Fruit fly (Drosophila melanogaster) whole organism, embryonic: ENCODE measurements around the gene CG44437.

ENCODE experiments used
- Aef1 ChIP-seq: fragments of 200-800 bp; sonication (Bioruptor generic); IDR thresholded peaks from 3 replicates; pipeline ENCODE4 v1.3.6; 2022; ENCODE audit warnings: missing biosample characterization, missing genetic modification characterization
- CG10267 ChIP-seq: fragments of 200-800 bp; sonication (Bioruptor generic); optimal IDR thresholded peaks from 2 replicates; lab custom pipeline; 2018; ENCODE audit warnings: missing biosample characterization, mild to moderate bottlenecking, missing genetic modification characterization, moderate library complexity
- CG12104 ChIP-seq: fragments of 200-800 bp; sonication (Bioruptor generic); optimal IDR thresholded peaks from 3 replicates; lab custom pipeline; 2016; ENCODE audit warnings: missing biosample characterization, missing genetic modification characterization
- CG12236 ChIP-seq: fragments of 200-800 bp; sonication (Bioruptor generic); optimal IDR thresholded peaks from 2 replicates; lab custom pipeline; 2016; ENCODE audit warnings: missing biosample characterization, missing genetic modification characterization
- CG13624 ChIP-seq: fragments of 200-800 bp; sonication (Bioruptor generic); optimal IDR thresholded peaks from 2 replicates; lab custom pipeline; 2016; ENCODE audit warnings: missing biosample characterization, missing genetic modification characterization
- CG1603 ChIP-seq: fragments of 200-800 bp; sonication (Bioruptor generic); optimal IDR thresholded peaks from 2 replicates; lab custom pipeline; 2019; ENCODE audit warnings: missing biosample characterization, mild to moderate bottlenecking, missing genetic modification characterization, moderate library complexity
- CG17328 ChIP-seq: fragments of 200-800 bp; sonication (Bioruptor generic); IDR thresholded peaks from 2 replicates; pipeline ENCODE4 v1.3.6; 2022; ENCODE audit warnings: missing biosample characterization, missing genetic modification characterization
- CG17385 ChIP-seq: fragments of 200-800 bp; sonication (Bioruptor generic); optimal IDR thresholded peaks from 3 replicates; lab custom pipeline; 2018; ENCODE audit warnings: missing biosample characterization, mild to moderate bottlenecking, missing genetic modification characterization
- CG18764 ChIP-seq: fragments of 200-800 bp; sonication (Bioruptor generic); optimal IDR thresholded peaks from 3 replicates; lab custom pipeline; 2016; ENCODE audit warnings: missing biosample characterization, missing genetic modification characterization
- CG2120 ChIP-seq: fragments of 200-800 bp; sonication (Bioruptor generic); optimal IDR thresholded peaks from 3 replicates; lab custom pipeline; 2016; ENCODE audit warnings: missing biosample characterization, missing genetic modification characterization
- CG2199 ChIP-seq: fragments of 200-800 bp; sonication (Bioruptor generic); IDR thresholded peaks from 3 replicates; pipeline ENCODE4 v1.3.6; 2022; ENCODE audit warnings: missing biosample characterization, missing genetic modification characterization
- CG2712 ChIP-seq: fragments of 200-800 bp; optimal IDR thresholded peaks from 3 replicates; lab custom pipeline; 2019; ENCODE audit warnings: missing biosample characterization, mild to moderate bottlenecking, missing genetic modification characterization, moderate library complexity
- CG2889 ChIP-seq: fragments of 200-800 bp; sonication (Bioruptor generic); IDR thresholded peaks from 3 replicates; pipeline ENCODE4 v1.3.6; 2022; ENCODE audit warnings: missing biosample characterization, missing genetic modification characterization
- CG31441 ChIP-seq: fragments of 200-800 bp; sonication (Bioruptor generic); IDR thresholded peaks from 2 replicates; pipeline ENCODE4 v1.3.6; 2022; ENCODE audit warnings: missing biosample characterization, missing genetic modification characterization
- CG3407 ChIP-seq: fragments of 200-800 bp; sonication (Bioruptor generic); optimal IDR thresholded peaks from 2 replicates; lab custom pipeline; 2018; ENCODE audit warnings: missing biosample characterization, mild to moderate bottlenecking, missing genetic modification characterization
- CG3838 ChIP-seq: fragments of 200-800 bp; sonication (Bioruptor generic); optimal IDR thresholded peaks from 3 replicates; lab custom pipeline; 2016; ENCODE audit warnings: missing biosample characterization, missing genetic modification characterization
- CG8281 ChIP-seq: fragments of 200-800 bp; sonication (Bioruptor generic); optimal IDR thresholded peaks from 2 replicates; lab custom pipeline; 2018; ENCODE audit warnings: missing biosample characterization, mild to moderate bottlenecking, missing genetic modification characterization, moderate library complexity
- CG8388 ChIP-seq: fragments of 200-800 bp; sonication (Bioruptor generic); optimal IDR thresholded peaks from 2 replicates; lab custom pipeline; 2019; ENCODE audit warnings: missing biosample characterization, mild to moderate bottlenecking, missing genetic modification characterization, moderate library complexity
- CG8924 ChIP-seq: fragments of 200-800 bp; optimal IDR thresholded peaks from 3 replicates; lab custom pipeline; 2019; ENCODE audit warnings: missing biosample characterization, mild to moderate bottlenecking, missing genetic modification characterization, moderate library complexity
- CG9817 ChIP-seq: fragments of 200-800 bp; sonication (Bioruptor generic); optimal IDR thresholded peaks from 2 replicates; lab custom pipeline; 2018; ENCODE audit warnings: missing biosample characterization, mild to moderate bottlenecking, missing genetic modification characterization, moderate library complexity
- CTCF ChIP-seq: fragments of 200-800 bp; sonication (Bioruptor generic); optimal IDR thresholded peaks from 2 replicates; lab custom pipeline; 2017; ENCODE audit warnings: missing biosample characterization, mild to moderate bottlenecking, missing genetic modification characterization, moderate library complexity
- CoRest ChIP-seq: fragments of 200-800 bp; sonication (Bioruptor generic); optimal IDR thresholded peaks from 3 replicates; lab custom pipeline; 2018; ENCODE audit warnings: missing biosample characterization, mild to moderate bottlenecking, missing genetic modification characterization, moderate library complexity
- CrebB ChIP-seq: fragments of 200-800 bp; sonication (Bioruptor generic); optimal IDR thresholded peaks from 3 replicates; lab custom pipeline; 2018; ENCODE audit warnings: missing biosample characterization, mild to moderate bottlenecking, missing genetic modification characterization
- Dp ChIP-seq: fragments of 200-800 bp; sonication (Bioruptor generic); optimal IDR thresholded peaks from 2 replicates; lab custom pipeline; 2018; ENCODE audit warnings: missing biosample characterization, mild to moderate bottlenecking, missing genetic modification characterization, moderate library complexity
- Eip74EF ChIP-seq, 2 experiments: fragments of 200-800 bp in 1 of 2; fragments of >200 bp in 1 of 2; sonication (Bioruptor generic) in 1 of 2; optimal IDR thresholded peaks; 2 replicates each; lab custom pipeline; 2017 to 2019; ENCODE audit warnings: missing biosample characterization in 2 of 2, missing genetic modification characterization in 2 of 2, mild to moderate bottlenecking in 1 of 2, moderate library complexity in 1 of 2
- Fer2 ChIP-seq: fragments of 200-800 bp; sonication (Bioruptor generic); optimal IDR thresholded peaks from 2 replicates; lab custom pipeline; 2018; ENCODE audit warnings: missing biosample characterization, mild to moderate bottlenecking, missing genetic modification characterization, moderate library complexity
- H2.0 ChIP-seq: fragments of 200-800 bp; sonication (Bioruptor generic); IDR thresholded peaks from 2 replicates; pipeline ENCODE4 v1.3.6; 2022; ENCODE audit warnings: missing biosample characterization, missing genetic modification characterization
- HLH3B ChIP-seq: fragments of 200-800 bp; sonication (Bioruptor generic); IDR thresholded peaks from 2 replicates; pipeline ENCODE4 v1.3.6; 2022; ENCODE audit warnings: missing biosample characterization, missing genetic modification characterization
- Hr51 ChIP-seq, 2 experiments: fragments of 200-800 bp; sonication (Bioruptor generic); optimal IDR thresholded peaks; 2 replicates in 1 of 2; 3 replicates in 1 of 2; lab custom pipeline; 2016 to 2018; ENCODE audit warnings: missing biosample characterization in 2 of 2, missing genetic modification characterization in 2 of 2, mild to moderate bottlenecking in 1 of 2, moderate library complexity in 1 of 2
- Mad ChIP-seq: fragments of 200-800 bp; sonication (Bioruptor generic); optimal IDR thresholded peaks from 2 replicates; lab custom pipeline; 2016; ENCODE audit warnings: missing biosample characterization, missing genetic modification characterization
- NK7.1 ChIP-seq: fragments of 200-800 bp; sonication (Bioruptor generic); optimal IDR thresholded peaks from 3 replicates; lab custom pipeline; 2016; ENCODE audit warnings: missing biosample characterization, missing genetic modification characterization
- Oaz ChIP-seq: fragments of 200-800 bp; sonication (Bioruptor generic); IDR thresholded peaks from 2 replicates; pipeline ENCODE4 v1.3.6; 2022; ENCODE audit warnings: missing biosample characterization, missing genetic modification characterization
- PHDP ChIP-seq: fragments of 200-800 bp; sonication (Bioruptor generic); optimal IDR thresholded peaks from 3 replicates; lab custom pipeline; 2018; ENCODE audit warnings: missing biosample characterization, mild to moderate bottlenecking, missing genetic modification characterization, moderate library complexity
- Pdp1 ChIP-seq, 2 experiments: fragments of 200-800 bp; sonication (Bioruptor generic); optimal IDR thresholded peaks; 3 replicates each; lab custom pipeline; 2016; ENCODE audit warnings: missing biosample characterization in 2 of 2, missing genetic modification characterization in 2 of 2, mild to moderate bottlenecking in 1 of 2, moderate library complexity in 1 of 2
- Sin3A ChIP-seq: fragments of >200 bp; optimal IDR thresholded peaks from 2 replicates; lab custom pipeline; 2018
- Ssrp ChIP-seq: fragments of 200-800 bp; sonication (Bioruptor generic); optimal IDR thresholded peaks from 2 replicates; lab custom pipeline; 2018; ENCODE audit warnings: missing biosample characterization, mild to moderate bottlenecking, missing genetic modification characterization, moderate library complexity
- Vsx1 ChIP-seq: fragments of 200-800 bp; sonication (Bioruptor generic); optimal IDR thresholded peaks from 2 replicates; lab custom pipeline; 2017; ENCODE audit warnings: missing biosample characterization, mild to moderate bottlenecking, missing genetic modification characterization, missing genetic modification reagents
- az2 ChIP-seq: fragments of 200-800 bp; sonication (Bioruptor generic); optimal IDR thresholded peaks from 3 replicates; lab custom pipeline; 2016; ENCODE audit warnings: missing biosample characterization, missing genetic modification characterization
- chif ChIP-seq, 2 experiments: fragments of 200-800 bp; sonication (Bioruptor generic); optimal IDR thresholded peaks; 3 replicates each; lab custom pipeline; 2016; ENCODE audit warnings: missing biosample characterization in 2 of 2, missing genetic modification characterization in 2 of 2
- dati ChIP-seq: fragments of 200-800 bp; sonication (Bioruptor generic); IDR thresholded peaks from 2 replicates; pipeline ENCODE4 v1.3.6; 2022; ENCODE audit warnings: missing biosample characterization, missing genetic modification characterization
- kay ChIP-seq: fragments of 200-800 bp; sonication (Bioruptor generic); optimal IDR thresholded peaks from 2 replicates; lab custom pipeline; 2016; ENCODE audit warnings: missing biosample characterization, missing genetic modification characterization
- lbe ChIP-seq: fragments of 200-800 bp; sonication (Bioruptor generic); optimal IDR thresholded peaks from 2 replicates; lab custom pipeline; 2016; ENCODE audit warnings: missing biosample characterization, mild to moderate bottlenecking, missing genetic modification characterization
- nmo ChIP-seq: fragments of 200-800 bp; sonication (Bioruptor generic); optimal IDR thresholded peaks from 2 replicates; lab custom pipeline; 2018; ENCODE audit warnings: missing biosample characterization, mild to moderate bottlenecking, missing genetic modification characterization, moderate library complexity
- oc ChIP-seq: fragments of 200-800 bp; sonication (Bioruptor generic); optimal IDR thresholded peaks from 2 replicates; lab custom pipeline; 2018; ENCODE audit warnings: missing biosample characterization, mild to moderate bottlenecking, missing genetic modification characterization, moderate library complexity
- phol ChIP-seq: fragments of 200-800 bp; sonication (Bioruptor generic); optimal IDR thresholded peaks from 3 replicates; lab custom pipeline; 2018; ENCODE audit warnings: missing biosample characterization, mild to moderate bottlenecking, missing genetic modification characterization, moderate library complexity
- pita ChIP-seq: fragments of 200-800 bp; sonication (Bioruptor generic); optimal IDR thresholded peaks from 2 replicates; lab custom pipeline; 2017; ENCODE audit warnings: missing biosample characterization, mild to moderate bottlenecking, missing genetic modification characterization
- salm ChIP-seq: fragments of 200-800 bp; sonication (Bioruptor generic); optimal IDR thresholded peaks from 2 replicates; lab custom pipeline; 2018; ENCODE audit warnings: missing biosample characterization, mild to moderate bottlenecking, missing genetic modification characterization
- sc ChIP-seq, 3 experiments: fragments of >200 bp in 2 of 3; fragments of 200-800 bp in 1 of 3; sonication (Bioruptor generic) in 1 of 3; optimal IDR thresholded peaks; 2 replicates in 2 of 3; 3 replicates in 1 of 3; lab custom pipeline; 2017; ENCODE audit warnings: mild to moderate bottlenecking in 1 of 3, missing biosample characterization in 1 of 3, missing genetic modification characterization in 1 of 3, missing genetic modification reagents in 1 of 3
- schlank ChIP-seq: fragments of 200-800 bp; sonication (Bioruptor generic); optimal IDR thresholded peaks from 2 replicates; lab custom pipeline; 2018; ENCODE audit warnings: missing biosample characterization, mild to moderate bottlenecking, missing genetic modification characterization
- tgo ChIP-seq: fragments of 200-800 bp; sonication (Bioruptor generic); IDR thresholded peaks from 3 replicates; pipeline ENCODE4 v1.3.6; 2022; ENCODE audit warnings: missing biosample characterization, missing genetic modification characterization

CG44437 gene

DNA sequence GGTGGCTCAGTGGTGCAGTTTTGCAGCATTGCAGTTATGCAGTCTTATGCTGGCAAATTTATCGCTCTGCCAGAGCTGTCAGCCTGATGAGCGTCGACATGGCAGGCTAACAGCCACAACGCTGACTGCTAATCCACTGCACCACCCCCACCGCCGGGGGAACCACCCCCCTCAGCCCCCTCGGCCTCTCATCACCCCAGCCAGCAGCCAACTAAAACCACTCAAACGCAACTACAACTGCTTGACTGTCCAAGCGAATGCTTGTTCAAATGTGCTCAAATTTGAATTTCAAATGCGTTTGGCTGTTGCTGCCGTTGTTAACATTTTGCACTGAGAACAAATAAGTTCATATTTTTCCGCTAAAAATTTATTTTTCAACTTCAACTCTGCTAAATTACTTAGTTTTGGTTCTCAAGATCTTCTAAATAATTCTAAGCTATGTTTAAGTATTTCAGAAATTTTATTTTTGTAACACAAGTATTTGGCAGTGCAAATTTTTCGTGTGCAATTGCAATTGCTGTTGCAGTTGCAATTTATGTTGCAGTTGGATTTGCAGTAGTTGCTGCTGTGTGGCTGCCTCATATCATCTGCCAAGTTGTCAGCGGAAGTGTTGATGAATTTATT is 36.3 kb upstream of the CG44437 start:
- TF ChIP-seq lbe (GFP tag; lab: Kevin White, UChicago) = no peak
- peak; percentile 6 for TF ChIP-seq PHDP
- TF ChIP-seq CG12236 (GFP tag; lab: Kevin White, UChicago) = no peak
- no peak for TF ChIP-seq CG3838 (GFP tag; lab: Kevin White, UChicago)
- no peak for TF ChIP-seq CG17385 (GFP tag; lab: Kevin White, UChicago)
- TF ChIP-seq chif (GFP tag; optimal IDR thresholded peaks at IDR 0.05; lab: Kevin White, UChicago) = peak; percentile 4 to 17
- no peak for TF ChIP-seq schlank (tag; lab: Kevin White, UChicago)
- TF ChIP-seq CG2199 = 0 out of 3 replicates have a peak, but pooled peaks have one; percentile 10
- no peak for TF ChIP-seq Vsx1
- no peak for TF ChIP-seq CG2889 (GFP tag; lab: Robert Waterston, UW)
- no peak for TF ChIP-seq CrebB (tag; lab: Kevin White, UChicago)
- peak in 1 of 2 experiments; percentile 51 for TF ChIP-seq Hr51 (GFP tag; optimal IDR thresholded peaks at IDR 0.05; lab: Kevin White, UChicago)
- peak; percentile 38; the same call in 1 of the 2 replicates for TF ChIP-seq CG31441
- TF ChIP-seq CG3407 (GFP tag; lab: Kevin White, UChicago) = no peak
- TF ChIP-seq CG8924 (tag; lab: Kevin White, UChicago) = peak; percentile 7
- TF ChIP-seq CG12104 (GFP tag; lab: Kevin White, UChicago) = no peak
- TF ChIP-seq Pdp1 (GFP tag; optimal IDR thresholded peaks at IDR 0.05; lab: Kevin White, UChicago) = no peak
- TF ChIP-seq Aef1 (GFP tag; lab: Robert Waterston, UW) = no peak
- no peak for TF ChIP-seq oc (tag; lab: Kevin White, UChicago)
- no peak for TF ChIP-seq kay (GFP tag; lab: Kevin White, UChicago)
- TF ChIP-seq CG10267 (tag; lab: Kevin White, UChicago) = peak; percentile 2
- no peak for TF ChIP-seq Sin3A (lab: Kevin White, UChicago)
- peak; percentile 34 for TF ChIP-seq CG2712
- TF ChIP-seq CG18764 (GFP tag; lab: Kevin White, UChicago) = no peak
- TF ChIP-seq CTCF = no peak
- TF ChIP-seq Oaz (GFP tag; lab: Robert Waterston, UW) = no peak
- TF ChIP-seq Mad (GFP tag; lab: Kevin White, UChicago) = no peak
- no peak for TF ChIP-seq Dp (GFP tag; lab: Kevin White, UChicago)
- TF ChIP-seq tgo = peak; percentile 30; the same call in 1 of the 3 replicates
- no peak for TF ChIP-seq H2.0 (GFP tag; lab: Robert Waterston, UW)
- TF ChIP-seq NK7.1 (GFP tag; lab: Kevin White, UChicago) = no peak
- no peak for TF ChIP-seq HLH3B (GFP tag; lab: Robert Waterston, UW)
- no peak for TF ChIP-seq CG13624 (GFP tag; lab: Kevin White, UChicago)
- TF ChIP-seq CG9817 (tag; lab: Kevin White, UChicago) = no peak
- TF ChIP-seq Eip74EF (GFP tag; optimal IDR thresholded peaks at IDR 0.05; lab: Kevin White, UChicago) = peak in 1 of 2 experiments; percentile 10
- TF ChIP-seq salm (tag; lab: Kevin White, UChicago) = no peak
- TF ChIP-seq CG1603 (tag; lab: Kevin White, UChicago) = peak; percentile 3
- TF ChIP-seq CoRest (tag; lab: Kevin White, UChicago) = peak; percentile 9
- peak; percentile 16 for TF ChIP-seq CG8388 (GFP tag; lab: Kevin White, UChicago)
- no peak for TF ChIP-seq CG8281 (tag; lab: Kevin White, UChicago)
- peak; percentile 39 for TF ChIP-seq phol (tag; lab: Kevin White, UChicago)
- TF ChIP-seq Ssrp (tag; lab: Kevin White, UChicago) = no peak
- TF ChIP-seq az2 (GFP tag; lab: Kevin White, UChicago) = peak; percentile 4
- TF ChIP-seq Fer2 = no peak
- 0 out of 2 replicates have a peak, but pooled peaks have one; percentile 14 for TF ChIP-seq CG17328 (GFP tag; lab: Robert Waterston, UW)
- TF ChIP-seq pita (GFP tag; lab: Kevin White, UChicago) = no peak
- TF ChIP-seq CG2120 (GFP tag; lab: Kevin White, UChicago) = no peak
- TF ChIP-seq sc (optimal IDR thresholded peaks at IDR 0.05; lab: Kevin White, UChicago) = no peak
- no peak for TF ChIP-seq sc (GFP tag; optimal IDR thresholded peaks at IDR 0.05; lab: Kevin White, UChicago)
- peak; percentile 23 for TF ChIP-seq nmo (GFP tag; lab: Kevin White, UChicago)
- no peak for TF ChIP-seq dati (GFP tag; lab: Robert Waterston, UW)
